Worm (Caenorhabditis elegans) whole organism, early embryonic: Measurements from ENCODE around the gene snai-1.

Source experiments
- B0310.2 ChIP-seq: sonication (generic microtip); optimal IDR thresholded peaks from 2 replicates; lab custom pipeline; 2016; ENCODE audit warnings: mild to moderate bottlenecking, missing genetic modification characterization, missing compliant biosample characterization
- F13C5.2 ChIP-seq: sonication (generic microtip); optimal IDR thresholded peaks from 2 replicates; lab custom pipeline; 2017; ENCODE audit warnings: mild to moderate bottlenecking, missing genetic modification characterization, inconsistent platforms, missing compliant biosample characterization
- aly-1 ChIP-seq: sonication (generic microtip); optimal IDR thresholded peaks from 2 replicates; lab custom pipeline; 2016; ENCODE audit warnings: missing genetic modification characterization, missing compliant biosample characterization
- ama-1 ChIP-seq: fragments of 150-350 bp; optimal IDR thresholded peaks from 2 replicates; lab custom pipeline; 2014
- ceh-13 ChIP-seq: fragments of 200-800 bp; sonication (Bioruptor generic); optimal IDR thresholded peaks from 2 replicates; lab custom pipeline; 2018; ENCODE audit warnings: mild to moderate bottlenecking, missing genetic modification characterization, missing compliant biosample characterization
- ceh-36 ChIP-seq: sonication (generic microtip); optimal IDR thresholded peaks from 2 replicates; lab custom pipeline; 2016; ENCODE audit warnings: missing genetic modification characterization, inconsistent platforms, missing compliant biosample characterization
- ets-7 ChIP-seq: sonication (generic microtip); optimal IDR thresholded peaks from 2 replicates; lab custom pipeline; 2016; ENCODE audit warnings: missing genotype, missing genetic modification characterization, missing compliant biosample characterization
- flt-1 ChIP-seq: fragments of 200-800 bp; sonication (Bioruptor generic); IDR thresholded peaks from 2 replicates; pipeline ENCODE4 v1.3.6; 2022; ENCODE audit warnings: missing genetic modification characterization, missing compliant biosample characterization
- hmbx-1 ChIP-seq: sonication (generic microtip); optimal IDR thresholded peaks from 2 replicates; lab custom pipeline; 2016; ENCODE audit warnings: mild to moderate bottlenecking, missing genetic modification characterization, missing compliant biosample characterization
- hmg-4 ChIP-seq: fragments of 200-800 bp; sonication (Bioruptor generic); optimal IDR thresholded peaks from 2 replicates; lab custom pipeline; 2018; ENCODE audit warnings: mild to moderate bottlenecking, missing genetic modification characterization, missing compliant biosample characterization
- hnd-1 ChIP-seq: sonication (generic microtip); optimal IDR thresholded peaks from 2 replicates; lab custom pipeline; 2016; ENCODE audit warnings: missing genetic modification characterization, missing compliant biosample characterization
- pes-1 ChIP-seq: fragments of 200-800 bp; sonication (Bioruptor generic); IDR thresholded peaks from 2 replicates; pipeline ENCODE4 v1.3.6; 2022; ENCODE audit warnings: missing genetic modification reagents, missing genetic modification characterization, missing compliant biosample characterization
- scrt-1 ChIP-seq: fragments of 200-800 bp; sonication (Bioruptor generic); IDR thresholded peaks from 2 replicates; pipeline ENCODE4 v1.3.6; 2022; ENCODE audit warnings: missing genetic modification characterization, missing compliant biosample characterization
- sea-1 ChIP-seq: fragments of 200-800 bp; sonication (Bioruptor generic); conservative IDR thresholded peaks from 2 replicates; pipeline ENCODE4 v1.3.6; 2022; ENCODE audit warnings: missing genetic modification characterization, missing compliant biosample characterization
- tbx-11 ChIP-seq: fragments of 200-800 bp; sonication (Bioruptor generic); IDR thresholded peaks from 2 replicates; pipeline ENCODE4 v1.3.6; 2022; ENCODE audit warnings: missing genetic modification characterization, missing compliant biosample characterization
- tbx-37 ChIP-seq: fragments of 200-800 bp; sonication (Bioruptor generic); conservative IDR thresholded peaks from 2 replicates; pipeline ENCODE4 v1.3.6; 2022; ENCODE audit warnings: missing genetic modification reagents, missing genetic modification characterization, missing compliant biosample characterization
- tra-4 ChIP-seq: sonication (generic microtip); optimal IDR thresholded peaks from 2 replicates; lab custom pipeline; 2017; ENCODE audit warnings: missing genetic modification characterization, missing compliant biosample characterization

Gene snai-1

ce11 chrIV:307205-307604 is 6.3 kb downstream of the snai-1 start, which contains the start of gene swt-1:
TSS of gene swt-1 (plus strand) at chrIV:307505.
- TF ChIP-seq sea-1 (GFP tag; lab: Robert Waterston, UW) (no peak), ceh-36 (tag; lab: Kevin White, UChicago) (no peak)

- no peak for TF ChIP-seq ceh-36 (tag; lab: Kevin White, UChicago)
- TF ChIP-seq aly-1 (tag; lab: Kevin White, UChicago), result no peak
- TF ChIP-seq ceh-13 (GFP tag; lab: Kevin White, UChicago), result no peak
- no peak for TF ChIP-seq flt-1 (GFP tag; lab: Robert Waterston, UW)
- TF ChIP-seq tbx-11 (GFP tag; lab: Robert Waterston, UW), result no peak
- TF ChIP-seq F13C5.2 (tag; lab: Kevin White, UChicago), result no peak
- TF ChIP-seq ama-1 (lab: Kevin White, UChicago), result no peak
- TF ChIP-seq tra-4 (tag; lab: Kevin White, UChicago), result no peak
- TF ChIP-seq tbx-37 (GFP tag; lab: Robert Waterston, UW), result no peak
- TF ChIP-seq pes-1 (GFP tag; lab: Robert Waterston, UW), result no peak
- TF ChIP-seq hmg-4, result no peak
- TF ChIP-seq scrt-1 (GFP tag; lab: Robert Waterston, UW), result no peak
- TF ChIP-seq sea-1 (GFP tag; lab: Robert Waterston, UW), result no peak
- no peak for TF ChIP-seq hmbx-1 (tag; lab: Kevin White, UChicago)
- no peak for TF ChIP-seq B0310.2 (tag; lab: Kevin White, UChicago)
- TF ChIP-seq ets-7 (tag; lab: Kevin White, UChicago), result no peak
Observed at ce11 chrIV:306572-306971, 6.9 kb downstream of the snai-1 start.

- no peak for TF ChIP-seq ama-1 (lab: Kevin White, UChicago)
Observed at ce11 chrIV:305101-305500, 8.4 kb downstream of the snai-1 start.

- TF ChIP-seq scrt-1 (GFP tag; lab: Robert Waterston, UW), result no peak
Observed at ce11 chrIV:303264-303663, 10.3 kb downstream of the snai-1 start.

ce11 chrIV:302743-303142 is 10.8 kb downstream of the snai-1 start:
- TF ChIP-seq hmg-4, result no peak
- TF ChIP-seq ceh-13 (GFP tag; lab: Kevin White, UChicago), result no peak
- no peak for TF ChIP-seq sea-1 (GFP tag; lab: Robert Waterston, UW)
- TF ChIP-seq hmbx-1 (tag; lab: Kevin White, UChicago), result no peak
- no peak for TF ChIP-seq ceh-36 (tag; lab: Kevin White, UChicago)
- no peak for TF ChIP-seq flt-1 (GFP tag; lab: Robert Waterston, UW)
- TF ChIP-seq scrt-1 (GFP tag; lab: Robert Waterston, UW), result no peak
- no peak for TF ChIP-seq hnd-1 (tag; lab: Kevin White, UChicago)
- TF ChIP-seq ets-7 (tag; lab: Kevin White, UChicago), result no peak
- no peak for TF ChIP-seq pes-1 (GFP tag; lab: Robert Waterston, UW)
- TF ChIP-seq tbx-37 (GFP tag; lab: Robert Waterston, UW), result no peak
- no peak for TF ChIP-seq tbx-11 (GFP tag; lab: Robert Waterston, UW)
- TF ChIP-seq B0310.2 (tag; lab: Kevin White, UChicago), result no peak

ce11 chrIV:300307-300706 is 13.2 kb downstream of the snai-1 start:
- no peak for TF ChIP-seq ama-1 (lab: Kevin White, UChicago)
- no peak for TF ChIP-seq pes-1 (GFP tag; lab: Robert Waterston, UW)
- no peak for TF ChIP-seq ceh-13 (GFP tag; lab: Kevin White, UChicago)
- no peak for TF ChIP-seq sea-1 (GFP tag; lab: Robert Waterston, UW)
- no peak for TF ChIP-seq B0310.2 (tag; lab: Kevin White, UChicago)
- no peak for TF ChIP-seq hmbx-1 (tag; lab: Kevin White, UChicago)
- TF ChIP-seq ceh-36 (tag; lab: Kevin White, UChicago), result no peak
- no peak for TF ChIP-seq F13C5.2 (tag; lab: Kevin White, UChicago)
- TF ChIP-seq tbx-11 (GFP tag; lab: Robert Waterston, UW), result no peak
- TF ChIP-seq scrt-1 (GFP tag; lab: Robert Waterston, UW), result no peak
- no peak for TF ChIP-seq tbx-37 (GFP tag; lab: Robert Waterston, UW)
- TF ChIP-seq hnd-1 (tag; lab: Kevin White, UChicago), result no peak
- no peak for TF ChIP-seq ets-7 (tag; lab: Kevin White, UChicago)
- TF ChIP-seq tra-4 (tag; lab: Kevin White, UChicago), result no peak
- TF ChIP-seq flt-1 (GFP tag; lab: Robert Waterston, UW), result no peak
- no peak for TF ChIP-seq aly-1 (tag; lab: Kevin White, UChicago)
- TF ChIP-seq hmg-4, result no peak

ce11 chrIV:299190-299589 is 14.3 kb downstream of the snai-1 start:
- no peak for TF ChIP-seq aly-1 (tag; lab: Kevin White, UChicago)
- TF ChIP-seq ets-7 (tag; lab: Kevin White, UChicago), result no peak
- no peak for TF ChIP-seq sea-1 (GFP tag; lab: Robert Waterston, UW)
- no peak for TF ChIP-seq B0310.2 (tag; lab: Kevin White, UChicago)
- no peak for TF ChIP-seq tra-4 (tag; lab: Kevin White, UChicago)
- TF ChIP-seq scrt-1 (GFP tag; lab: Robert Waterston, UW), result no peak
- no peak for TF ChIP-seq F13C5.2 (tag; lab: Kevin White, UChicago)
- no peak for TF ChIP-seq ama-1 (lab: Kevin White, UChicago)
- TF ChIP-seq hmg-4, result no peak
- no peak for TF ChIP-seq tbx-37 (GFP tag; lab: Robert Waterston, UW)
- no peak for TF ChIP-seq ceh-13 (GFP tag; lab: Kevin White, UChicago)
- TF ChIP-seq pes-1 (GFP tag; lab: Robert Waterston, UW), result no peak
- TF ChIP-seq hnd-1 (tag; lab: Kevin White, UChicago), result no peak
- TF ChIP-seq tbx-11 (GFP tag; lab: Robert Waterston, UW), result no peak
- TF ChIP-seq hmbx-1 (tag; lab: Kevin White, UChicago), result no peak
- TF ChIP-seq ceh-36 (tag; lab: Kevin White, UChicago), result no peak
- no peak for TF ChIP-seq flt-1 (GFP tag; lab: Robert Waterston, UW)
